Fruit fly (Drosophila melanogaster) S2 (cell line): ENCODE data around the gene CG14440.

Experiments used
- CG8478 ChIP-seq: fragments of >200 bp; optimal IDR thresholded peaks from 2 replicates; lab custom pipeline; 2018
- CTCF ChIP-seq, 2 experiments: fragments of >200 bp; optimal IDR thresholded peaks; 2 replicates each; lab custom pipeline; 2018

dm6 chrX:6723622-6724021 is 25.3 kb upstream of the CG14440 start:
- TF ChIP-seq CG8478 (lab: Kevin White, UChicago): no peak
- TF ChIP-seq CTCF (optimal IDR thresholded peaks at IDR 0.05; lab: Kevin White, UChicago): no peak
